Worm (Caenorhabditis elegans) whole organism, L2 larva: ENCODE results near the gene srz-69.

Experiments used
- ama-1 ChIP-seq: fragments of 150-350 bp; optimal IDR thresholded peaks from 2 replicates; lab custom pipeline; 2018; ENCODE audit warnings: inconsistent platforms
- dmd-4 ChIP-seq: sonication (generic microtip); optimal IDR thresholded peaks from 2 replicates; lab custom pipeline; 2017; ENCODE audit warnings: missing biosample characterization, missing genetic modification characterization
- fos-1 ChIP-seq: fragments of 150-350 bp; optimal IDR thresholded peaks from 2 replicates; lab custom pipeline; 2014; ENCODE audit warnings: missing biosample characterization, missing genetic modification characterization
- lin-11 ChIP-seq: fragments of 150-350 bp; sonication (generic microtip); optimal IDR thresholded peaks from 2 replicates; lab custom pipeline; 2014; ENCODE audit warnings: missing biosample characterization, missing genetic modification characterization, inconsistent platforms, mixed read lengths
- lin-13 ChIP-seq: fragments of 150-350 bp; optimal IDR thresholded peaks from 2 replicates; lab custom pipeline; 2014; ENCODE audit warnings: missing biosample characterization, missing genetic modification reagents, missing genetic modification characterization
- lin-39 ChIP-seq: fragments of 150-350 bp; optimal IDR thresholded peaks from 2 replicates; lab custom pipeline; 2014; ENCODE audit warnings: missing biosample characterization, missing genetic modification reagents, missing genetic modification characterization
- nhr-11 ChIP-seq: fragments of 150-350 bp; optimal IDR thresholded peaks from 2 replicates; lab custom pipeline; 2014; ENCODE audit warnings: missing biosample characterization, missing genetic modification characterization
- nhr-77 ChIP-seq: fragments of 150-350 bp; optimal IDR thresholded peaks from 2 replicates; lab custom pipeline; 2014; ENCODE audit warnings: missing biosample characterization, missing genetic modification characterization
- unc-39 ChIP-seq: fragments of 150-350 bp; optimal IDR thresholded peaks from 2 replicates; lab custom pipeline; 2014; ENCODE audit warnings: missing biosample characterization, missing genetic modification characterization

DNA sequence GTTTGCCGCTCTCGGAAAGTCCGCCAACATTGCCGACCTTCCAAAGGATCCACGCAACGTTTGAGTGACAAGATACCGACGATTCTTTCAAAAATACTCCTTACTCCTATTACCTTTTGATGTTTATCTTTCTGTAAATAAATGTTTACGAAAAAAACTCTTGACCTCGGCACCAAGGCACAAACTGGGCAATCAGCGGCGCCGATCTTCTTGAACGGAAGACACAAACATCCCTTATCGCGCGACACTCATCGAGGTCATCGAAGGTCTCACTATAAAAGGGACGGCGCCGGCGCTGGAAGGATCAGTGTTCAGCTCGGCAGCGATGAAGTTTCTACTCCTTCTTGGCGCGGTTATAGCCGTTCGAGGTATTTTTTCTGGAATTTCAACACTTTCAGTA, 37.7 kb downstream of the srz-69 start, which contains the start of gene grd-3:
- no peak for TF ChIP-seq ama-1 (lab: Kevin White, UChicago)
- no peak for TF ChIP-seq fos-1 (tag; lab: Kevin White, UChicago)
- TF ChIP-seq lin-39 (tag; lab: Kevin White, UChicago): no peak
- no peak for TF ChIP-seq nhr-77 (tag; lab: Kevin White, UChicago)
- TF ChIP-seq lin-11 (tag; lab: Kevin White, UChicago): no peak
- no peak for TF ChIP-seq dmd-4
- no peak for TF ChIP-seq lin-13 (GFP tag; lab: Kevin White, UChicago)
- TF ChIP-seq nhr-11 (tag; lab: Kevin White, UChicago): no peak
- TF ChIP-seq unc-39: no peak
